Fruit fly (Drosophila melanogaster) S2 (cell line): Measurements from ENCODE around the gene Lamtor1.

ENCODE experiments used
- CG8478 ChIP-seq: fragments of >200 bp; optimal IDR thresholded peaks from 2 replicates; lab custom pipeline; 2018
- CTCF ChIP-seq, 2 experiments: fragments of >200 bp; optimal IDR thresholded peaks; 2 replicates each; lab custom pipeline; 2018

Gene Lamtor1

DNA sequence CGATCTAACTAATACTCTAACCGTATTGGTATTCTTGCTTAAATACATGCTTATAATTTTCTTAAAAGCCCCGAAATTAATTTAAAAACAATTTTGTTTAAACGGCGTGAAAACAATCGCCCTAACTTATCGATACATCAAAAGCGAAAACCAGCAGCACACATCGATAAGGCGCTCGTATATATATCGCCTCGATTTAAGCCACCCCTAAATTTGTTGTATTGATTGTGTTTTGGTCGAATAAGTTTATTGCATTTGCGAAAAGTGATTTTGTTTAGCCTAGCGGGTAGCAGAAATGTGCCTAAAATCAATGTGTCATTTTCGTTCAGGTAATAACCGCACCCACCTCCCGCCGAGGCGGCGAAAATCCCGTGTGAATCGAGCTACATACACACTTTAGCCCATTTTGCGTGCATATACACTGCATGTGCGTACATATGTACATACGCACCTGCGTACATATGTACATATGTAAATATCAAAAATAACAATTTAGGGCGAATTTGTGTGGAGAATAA is 37.0 kb downstream of the Lamtor1 start, which contains the start of the genes CG7646 and Nca:
TSS of gene CG7646 (plus strand) at position 174 of the 518 bp plus-strand sequence.
TSS of gene Nca (plus strand) at position 174 of the 518 bp plus-strand sequence.
- TF ChIP-seq CTCF (optimal IDR thresholded peaks at IDR 0.05; lab: Kevin White, UChicago) (no peak), CG8478 (no peak)

DNA sequence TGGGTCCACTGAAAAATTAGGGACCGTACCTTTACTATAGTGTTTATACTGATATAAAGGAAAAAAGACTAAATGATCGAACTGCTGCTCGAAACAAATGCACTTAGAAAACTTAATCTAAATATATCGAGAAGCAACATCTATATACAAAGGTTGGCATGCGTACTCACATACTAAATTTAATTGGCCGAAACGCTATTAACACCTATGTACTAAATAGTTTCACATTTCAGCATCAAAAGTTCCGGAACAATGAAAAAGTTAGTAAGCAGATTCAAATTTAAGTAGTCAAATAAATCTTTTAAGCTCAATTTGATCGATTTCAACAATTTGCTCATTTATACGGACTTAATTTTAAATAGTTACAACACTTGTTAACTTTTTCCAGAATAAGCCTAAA is 37.7 kb downstream of the Lamtor1 start, which contains the start of gene fln:
TSS of gene fln (minus strand) at position 101 of the 400 bp plus-strand sequence.
- no peak for TF ChIP-seq CG8478
- TF ChIP-seq CTCF (optimal IDR thresholded peaks at IDR 0.05; lab: Kevin White, UChicago), result no peak

DNA sequence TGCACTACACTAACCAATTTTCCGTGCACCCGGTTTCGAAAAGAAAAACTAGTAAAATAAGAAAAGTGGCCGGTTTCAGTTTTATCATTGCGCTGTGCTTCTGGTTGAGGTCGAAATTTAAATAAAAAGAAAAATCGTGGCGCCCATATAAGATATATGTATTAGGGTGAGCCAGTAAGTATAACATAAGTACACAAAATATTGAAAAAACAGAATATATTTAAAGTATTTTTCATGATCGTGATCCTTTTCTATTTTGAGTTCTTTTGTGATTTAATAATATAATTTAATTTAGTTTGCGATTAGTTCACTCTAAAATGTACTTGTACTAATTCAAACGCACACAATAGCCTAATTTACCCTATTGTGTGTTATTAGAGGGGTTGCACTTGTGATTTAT is 39.9 kb downstream of the Lamtor1 start, which contains the start of gene Csas:
TSS of gene Csas (minus strand) at position 101 of the 400 bp plus-strand sequence.
- no peak for TF ChIP-seq CG8478
- no peak for TF ChIP-seq CTCF (optimal IDR thresholded peaks at IDR 0.05; lab: Kevin White, UChicago)

DNA sequence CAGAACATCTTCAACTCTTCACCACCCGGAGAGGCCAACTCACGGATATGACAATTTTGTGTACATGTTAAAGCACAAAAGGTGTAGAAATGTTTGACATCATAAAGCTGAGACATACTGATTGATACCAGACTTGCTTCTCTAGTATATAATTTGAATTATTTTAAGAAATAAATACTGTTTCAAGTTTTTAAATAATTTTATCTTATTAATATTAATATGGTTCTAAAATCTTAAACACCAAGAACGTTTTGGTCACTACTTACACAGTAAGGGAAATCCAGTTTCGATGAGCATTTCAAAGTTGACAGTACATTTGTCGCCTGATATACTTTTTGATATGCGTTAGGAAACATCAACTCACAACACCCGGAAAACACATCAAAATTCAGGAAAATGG is 43.1 kb downstream of the Lamtor1 start, which contains the start of the genes hale and schuy:
TSS of gene hale (minus strand) at position 101 of the 400 bp plus-strand sequence.
TSS of gene schuy (plus strand) at position 326 of the 400 bp plus-strand sequence.
- TF ChIP-seq CG8478, result no peak
- no peak for TF ChIP-seq CTCF (optimal IDR thresholded peaks at IDR 0.05; lab: Kevin White, UChicago)

DNA sequence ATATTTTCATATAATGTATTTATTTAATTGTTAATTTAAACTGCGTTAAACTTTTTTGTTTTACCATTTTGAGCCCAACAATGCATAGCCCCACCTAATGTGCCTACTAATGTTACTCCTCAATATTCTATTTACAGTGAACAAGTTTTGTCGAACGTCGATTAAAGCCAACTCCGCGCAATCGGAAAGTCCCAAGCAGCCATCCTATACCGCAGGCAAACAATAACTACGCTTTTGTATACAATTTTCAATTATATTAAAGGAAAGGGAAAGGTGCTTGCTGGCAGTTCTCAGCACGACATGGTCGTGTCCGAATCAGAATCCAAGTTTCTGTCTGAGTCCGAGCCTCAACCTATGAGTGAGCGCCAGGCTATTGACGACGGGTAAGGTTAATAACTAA is 47.4 kb downstream of the Lamtor1 start, which contains the start of gene CG17732:
TSS of gene CG17732 (plus strand) at position 301 of the 400 bp plus-strand sequence.
- TF ChIP-seq CTCF (optimal IDR thresholded peaks at IDR 0.05; lab: Kevin White, UChicago) (no peak), CG8478 (no peak)

DNA sequence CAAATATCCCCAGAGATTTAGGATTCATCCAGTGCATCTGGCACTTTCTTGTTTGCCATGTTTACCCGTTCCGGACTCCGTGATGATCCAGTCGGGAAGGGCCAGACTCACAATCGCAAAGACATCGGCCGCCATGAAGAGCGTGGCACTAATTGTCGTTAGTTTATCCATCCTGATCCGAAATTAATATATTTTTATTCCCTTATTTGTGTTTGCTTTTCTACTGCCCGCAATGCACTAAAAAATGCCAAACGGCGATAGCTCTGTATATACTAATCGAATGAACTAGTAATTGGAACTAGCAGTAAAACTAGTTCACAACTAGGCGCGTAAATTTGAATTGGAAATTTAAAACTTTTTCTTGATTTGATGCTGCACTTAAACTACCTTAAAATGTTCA is 49.2 kb downstream of the Lamtor1 start, which contains the start of gene CG14182:
TSS of gene CG14182 (minus strand) at position 221 of the 400 bp plus-strand sequence.
- TF ChIP-seq CG8478 (no peak), CTCF (optimal IDR thresholded peaks at IDR 0.05; lab: Kevin White, UChicago) (no peak)

DNA sequence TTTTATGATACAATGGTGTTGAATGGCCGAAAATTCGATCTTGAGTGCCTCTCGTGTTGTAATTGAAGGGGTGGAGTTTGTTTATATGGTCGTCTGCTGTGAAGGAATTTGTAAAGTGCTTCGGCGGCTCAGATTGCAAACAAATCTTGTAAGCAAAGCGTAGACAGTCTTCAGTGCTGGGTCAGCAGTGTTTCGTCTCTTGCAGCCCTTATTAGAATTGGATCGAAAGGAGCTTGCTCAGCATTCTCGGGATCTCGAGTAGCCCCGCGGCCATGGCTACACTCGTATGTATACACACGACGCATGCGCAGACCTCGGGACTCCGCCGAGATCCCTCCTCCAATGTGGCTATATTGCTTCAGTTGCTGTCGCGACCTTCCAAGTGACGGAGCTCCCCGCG is 50.7 kb downstream of the Lamtor1 start:
- TF ChIP-seq CTCF (optimal IDR thresholded peaks at IDR 0.05; lab: Kevin White, UChicago) (no peak), CG8478 (no peak)
